Worm (Caenorhabditis elegans): ENCODE results near the gene sbds-1.

sbds-1 gene

ce11 chrIII:611900-612299, 26.3 kb downstream of the sbds-1 start:
- TF ChIP-seq W03F9.2 (tag; optimal IDR thresholded peaks at IDR 0.05) (no peak), dao-5 (tag; optimal IDR thresholded peaks at IDR 0.05) (no peak), him-1 (tag; optimal IDR thresholded peaks at IDR 0.05) (no peak)

- TF ChIP-seq dao-5 (tag; optimal IDR thresholded peaks at IDR 0.05) (no peak), W03F9.2 (tag; optimal IDR thresholded peaks at IDR 0.05) (no peak), him-1 (tag; optimal IDR thresholded peaks at IDR 0.05) (no peak)
These were observed 28.7 kb downstream of the sbds-1 start, which contains the start of gene best-17 for ce11 chrIII:609549-609948. best-17 (minus strand) TSS chrIII:609649.

DNA sequence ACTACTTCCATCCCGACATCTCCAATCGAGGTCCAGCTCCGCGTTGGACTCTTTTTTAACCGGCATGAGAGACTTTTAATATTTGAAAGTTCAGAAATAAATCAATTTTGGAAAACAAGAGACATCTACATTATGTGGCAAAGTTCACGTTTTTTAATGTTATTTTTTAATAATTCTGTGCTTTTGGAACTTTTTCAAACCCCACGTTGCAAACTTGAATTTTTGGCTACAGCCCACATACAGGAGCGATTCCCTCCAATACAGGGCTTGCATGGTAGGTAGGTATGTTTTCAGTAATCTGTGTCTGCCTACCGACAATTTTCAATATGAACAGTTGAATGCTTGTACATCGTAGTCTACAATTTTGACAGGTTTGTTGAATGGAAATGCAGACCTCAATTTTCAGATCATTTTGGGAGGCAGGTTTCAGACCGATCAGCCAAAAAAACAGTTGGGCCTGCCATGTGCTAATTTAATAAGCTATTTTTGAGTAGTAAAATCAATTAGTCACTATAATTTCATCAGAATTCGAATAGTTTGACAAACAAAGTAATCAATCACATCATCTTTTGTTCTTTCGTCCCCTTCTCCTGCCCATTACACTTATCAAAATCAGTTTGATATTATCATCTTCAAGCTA, 32.7 kb downstream of the sbds-1 start, which contains the start of the genes Y55B1AR.4 and ttr-7:
Gene Y55B1AR.4, minus strand, starts transcription at position 101 of the 640 bp plus-strand sequence.
Gene ttr-7, plus strand, starts transcription at position 590 of the 640 bp plus-strand sequence.
- TF ChIP-seq W03F9.2 (tag; optimal IDR thresholded peaks at IDR 0.05) (no peak), dao-5 (tag; optimal IDR thresholded peaks at IDR 0.05) (no peak), him-1 (tag; optimal IDR thresholded peaks at IDR 0.05) (no peak)

DNA sequence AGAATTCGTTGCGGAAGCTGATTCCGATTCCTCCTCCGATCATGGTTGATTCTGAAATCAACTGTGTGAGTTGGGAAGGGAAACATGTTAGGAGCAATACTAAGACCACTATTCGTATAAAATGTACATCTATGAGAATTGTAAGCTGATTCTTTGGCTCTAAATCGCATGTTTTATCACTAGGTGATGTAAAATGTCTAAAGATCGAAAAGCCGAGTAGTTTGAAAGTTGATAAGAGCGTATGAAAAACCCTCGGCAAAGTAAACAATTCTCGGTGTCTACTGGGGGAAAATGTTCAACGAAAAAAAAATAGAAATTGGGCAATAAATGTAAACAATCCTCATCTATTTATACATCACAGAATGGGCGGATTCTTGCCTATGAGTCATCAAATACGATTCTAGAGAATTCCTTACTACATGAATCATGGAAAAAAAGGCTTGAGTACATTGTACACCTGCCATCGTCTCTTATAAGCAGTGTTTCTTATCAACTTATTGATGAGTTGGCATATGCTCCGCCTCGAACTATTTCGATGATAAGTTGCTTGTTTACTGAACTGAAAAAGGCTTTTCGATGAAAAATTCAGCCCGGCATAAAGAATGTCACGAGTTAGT, 37.8 kb downstream of the sbds-1 start, which contains the start of gene lec-6:
Gene lec-6, minus strand, starts transcription at position 51 of the 617 bp plus-strand sequence.
- TF ChIP-seq him-1 (tag; optimal IDR thresholded peaks at IDR 0.05), result no peak
- no peak for TF ChIP-seq W03F9.2 (tag; optimal IDR thresholded peaks at IDR 0.05)
- no peak for TF ChIP-seq dao-5 (tag; optimal IDR thresholded peaks at IDR 0.05)

DNA sequence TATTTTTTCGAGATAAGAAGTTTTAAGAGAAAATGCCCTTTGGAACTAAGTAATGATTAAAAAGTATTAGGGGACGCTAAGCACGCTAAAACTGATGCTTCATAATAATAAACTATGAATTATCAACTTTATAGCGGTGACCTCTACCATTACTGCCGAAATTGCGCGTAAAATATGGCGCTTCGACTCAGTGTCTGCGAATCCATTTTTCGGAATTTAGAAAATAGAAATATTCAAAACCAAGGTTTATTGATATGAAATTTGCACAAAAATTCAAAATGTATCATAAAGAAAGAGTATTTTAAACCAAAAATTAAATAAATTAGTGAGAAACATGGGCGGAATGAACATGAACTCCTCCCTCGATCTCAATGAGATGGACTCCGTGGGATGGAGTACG, 38.9 kb downstream of the sbds-1 start:
- TF ChIP-seq W03F9.2 (tag; optimal IDR thresholded peaks at IDR 0.05) (no peak), him-1 (tag; optimal IDR thresholded peaks at IDR 0.05) (no peak), dao-5 (tag; optimal IDR thresholded peaks at IDR 0.05) (no peak)

DNA sequence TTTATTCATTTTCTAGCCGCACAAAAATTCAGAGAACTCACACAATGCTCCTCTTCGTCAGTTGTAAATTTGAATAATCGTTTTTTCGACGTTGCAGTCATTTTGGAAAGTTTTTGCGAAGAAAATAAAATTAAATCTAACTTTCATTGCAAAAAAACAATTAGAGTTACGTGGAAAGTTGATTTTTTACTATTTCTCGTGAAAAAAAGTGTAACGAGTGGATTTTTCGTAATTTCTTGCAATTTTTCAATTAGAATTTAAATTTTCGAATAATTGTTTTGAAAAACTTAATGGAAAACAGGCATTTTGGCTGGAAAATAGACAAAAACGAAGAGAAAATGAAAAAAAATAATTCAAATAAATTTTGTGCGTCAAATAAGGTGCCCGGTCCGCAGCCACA, 39.5 kb downstream of the sbds-1 start, which contains the start of gene Y55B1AR.2:
Gene Y55B1AR.2, minus strand, starts transcription at position 101 of the 400 bp plus-strand sequence.
- TF ChIP-seq him-1 (tag; optimal IDR thresholded peaks at IDR 0.05) (no peak), dao-5 (tag; optimal IDR thresholded peaks at IDR 0.05) (no peak), W03F9.2 (tag; optimal IDR thresholded peaks at IDR 0.05) (no peak)

DNA sequence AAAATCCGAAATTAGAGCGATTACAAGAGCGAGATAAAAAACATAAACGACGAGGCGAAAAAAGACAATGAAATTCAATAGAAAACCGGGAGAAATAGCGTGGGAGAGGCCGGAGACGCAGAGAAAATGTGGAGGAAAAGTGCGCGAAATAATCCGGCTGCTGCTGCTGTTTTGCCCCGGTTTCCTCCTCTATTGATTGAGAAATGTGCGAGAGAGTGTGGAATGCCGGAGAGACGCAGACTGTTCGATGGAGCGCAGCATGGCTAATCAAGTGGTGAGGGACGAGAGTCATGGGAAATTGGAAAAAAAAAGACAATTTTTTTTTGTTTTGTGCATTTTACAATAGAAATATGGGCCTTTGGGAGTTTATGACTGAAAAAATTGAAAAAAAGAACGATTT, 40.1 kb downstream of the sbds-1 start:
- no peak for TF ChIP-seq him-1 (tag; optimal IDR thresholded peaks at IDR 0.05)
- peak; percentile 42 for TF ChIP-seq W03F9.2 (tag; optimal IDR thresholded peaks at IDR 0.05)

DNA sequence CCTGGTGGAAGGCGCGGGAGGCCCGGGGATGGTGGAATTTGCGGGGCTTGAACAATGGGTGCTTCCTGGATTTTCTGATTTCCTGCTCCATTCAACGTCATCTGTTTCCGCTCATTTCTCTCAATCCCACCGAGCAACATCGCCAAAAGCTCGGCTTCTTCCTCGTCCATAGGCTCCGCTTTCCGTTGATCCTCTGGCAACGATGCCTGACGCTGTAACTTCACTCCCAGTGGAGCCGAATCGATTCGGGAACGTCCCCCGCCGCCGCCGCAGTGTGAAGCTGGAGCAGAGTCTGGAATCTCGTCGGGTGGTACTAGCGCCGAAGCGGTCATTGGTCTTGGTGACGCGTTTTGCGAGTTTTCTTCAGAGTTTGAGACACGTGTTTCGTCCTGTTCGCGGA, 42.8 kb downstream of the sbds-1 start:
- no peak for TF ChIP-seq dao-5 (tag; optimal IDR thresholded peaks at IDR 0.05)
- TF ChIP-seq W03F9.2 (tag; optimal IDR thresholded peaks at IDR 0.05), result no peak
- TF ChIP-seq him-1 (tag; optimal IDR thresholded peaks at IDR 0.05), result no peak

DNA sequence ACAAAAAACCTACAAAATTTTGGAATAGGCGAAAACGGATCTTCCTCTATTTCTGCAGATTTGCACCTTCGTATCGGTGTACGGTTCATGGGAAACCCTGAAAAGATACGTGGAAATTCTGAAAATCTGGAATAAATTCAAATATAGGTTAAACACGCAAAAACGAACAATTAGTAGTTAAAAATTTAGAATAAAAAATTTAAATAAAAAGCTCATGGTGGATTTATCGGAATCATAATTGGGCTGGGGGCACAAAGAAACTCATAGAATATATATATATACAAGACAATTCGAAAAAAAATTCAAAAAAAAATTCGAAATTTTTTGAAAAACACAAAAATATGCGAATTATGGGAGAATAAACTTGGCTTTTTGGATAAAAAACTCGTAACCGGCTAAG, 51.2 kb downstream of the sbds-1 start, which contains the start of gene helq-1:
Gene helq-1, minus strand, starts transcription at position 101 of the 400 bp plus-strand sequence.
- TF ChIP-seq W03F9.2 (tag; optimal IDR thresholded peaks at IDR 0.05) (no peak), him-1 (tag; optimal IDR thresholded peaks at IDR 0.05) (no peak), dao-5 (tag; optimal IDR thresholded peaks at IDR 0.05) (no peak)
